Worm (Caenorhabditis elegans): ENCODE results near the gene H37A05.2.
A peak's percentile ranks its signal among the peaks of the same experiment; 100 is the strongest.

H37A05.2 gene

ce11 chrV:13660115-13660514, 26.1 kb upstream of the H37A05.2 start:
- TF ChIP-seq ceh-82 (tag; optimal IDR thresholded peaks at IDR 0.05) (no peak), elt-3 (tag; optimal IDR thresholded peaks at IDR 0.05) (no peak), fos-1 (tag; optimal IDR thresholded peaks at IDR 0.05) (no peak), ztf-11 (tag; optimal IDR thresholded peaks at IDR 0.05) (no peak), C34F6.9 (tag; optimal IDR thresholded peaks at IDR 0.05) (no peak), nhr-21 (tag; optimal IDR thresholded peaks at IDR 0.05) (no peak), nhr-12 (tag; optimal IDR thresholded peaks at IDR 0.05) (no peak), nhr-23 (tag; optimal IDR thresholded peaks at IDR 0.05) (no peak), crh-2 (tag; optimal IDR thresholded peaks at IDR 0.05) (no peak), nhr-237 (tag; optimal IDR thresholded peaks at IDR 0.05) (no peak), unc-55 (GFP tag; optimal IDR thresholded peaks at IDR 0.05) (no peak), aly-2 (tag; optimal IDR thresholded peaks at IDR 0.05) (no peak), blmp-1 (tag; optimal IDR thresholded peaks at IDR 0.05; ENCODE audit: insufficient read depth) (no peak), peb-1 (tag; optimal IDR thresholded peaks at IDR 0.05) (no peak), lsy-2 (tag; optimal IDR thresholded peaks at IDR 0.05) (no peak), ama-1 (optimal IDR thresholded peaks at IDR 0.05) (no peak), lin-39 (tag; optimal IDR thresholded peaks at IDR 0.05) (no peak)

DNA sequence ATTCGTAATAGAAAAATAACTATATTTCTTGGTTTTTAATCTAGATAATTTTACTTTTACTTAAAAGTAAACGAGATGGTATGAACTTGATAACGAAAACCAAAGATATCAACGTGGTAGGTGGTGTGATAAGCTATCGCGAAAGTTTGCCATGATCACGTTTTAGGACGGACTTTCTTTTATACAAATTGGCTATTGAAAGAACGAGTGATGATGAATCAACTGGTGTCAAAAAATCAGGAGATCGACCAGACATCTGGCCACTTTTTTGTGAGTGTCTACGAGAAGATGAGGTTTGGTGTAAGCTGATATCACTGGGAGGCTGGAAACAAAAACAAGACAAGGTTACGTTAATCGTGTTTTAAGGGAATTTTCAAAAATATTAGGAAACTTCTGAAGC, 25.2 kb upstream of the H37A05.2 start:
- TF ChIP-seq crh-2 (tag; optimal IDR thresholded peaks at IDR 0.05) (peak; percentile 45), sma-9 (GFP tag; optimal IDR thresholded peaks at IDR 0.05) (peak; percentile 82), sma-9 (tag; optimal IDR thresholded peaks at IDR 0.05) (no peak), nhr-11 (tag; optimal IDR thresholded peaks at IDR 0.05) (no peak), blmp-1 (tag; optimal IDR thresholded peaks at IDR 0.05; ENCODE audit: insufficient read depth) (peak; percentile 87), gmeb-1 (tag; optimal IDR thresholded peaks at IDR 0.05) (no peak), fos-1 (tag; optimal IDR thresholded peaks at IDR 0.05) (peak; percentile 48)

DNA sequence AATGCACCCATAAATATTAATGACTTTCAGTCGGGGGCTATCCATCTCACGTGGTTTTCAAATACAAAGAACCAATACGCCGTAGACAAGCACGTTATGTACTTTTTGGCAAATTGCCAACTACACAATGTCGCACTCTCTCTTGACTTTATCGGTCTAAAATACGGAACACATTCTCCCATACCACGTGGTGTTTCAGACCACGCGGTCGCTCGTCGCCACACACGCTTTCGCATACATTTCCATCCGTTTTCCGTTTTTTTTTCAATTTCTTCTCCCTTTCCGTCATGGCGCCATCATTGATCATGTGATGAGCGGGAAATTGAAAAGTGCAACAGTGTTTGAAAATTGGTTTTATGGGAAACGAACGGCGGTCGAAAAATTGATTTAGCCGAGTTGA, 24.5 kb upstream of the H37A05.2 start:
- TF ChIP-seq nhr-12 (tag; optimal IDR thresholded peaks at IDR 0.05): no peak
- TF ChIP-seq zag-1 (tag; optimal IDR thresholded peaks at IDR 0.05): no peak
- TF ChIP-seq aly-2 (tag; optimal IDR thresholded peaks at IDR 0.05): no peak
- no peak for TF ChIP-seq unc-39 (tag; optimal IDR thresholded peaks at IDR 0.05)
- no peak for TF ChIP-seq ztf-11 (tag; optimal IDR thresholded peaks at IDR 0.05)
- TF ChIP-seq nhr-6 (tag; optimal IDR thresholded peaks at IDR 0.05): no peak
- TF ChIP-seq ztf-4 (tag; optimal IDR thresholded peaks at IDR 0.05): peak; percentile 89
- peak; percentile 52 for TF ChIP-seq lin-11 (tag; optimal IDR thresholded peaks at IDR 0.05)
- peak; percentile 63 for TF ChIP-seq fos-1 (tag; optimal IDR thresholded peaks at IDR 0.05)
- TF ChIP-seq R02D3.7 (tag; optimal IDR thresholded peaks at IDR 0.05): no peak
- TF ChIP-seq sma-3 (GFP tag; optimal IDR thresholded peaks at IDR 0.05): peak; percentile 97
- no peak for TF ChIP-seq elt-3 (tag; optimal IDR thresholded peaks at IDR 0.05)
- TF ChIP-seq ZK546.5 (tag; optimal IDR thresholded peaks at IDR 0.05): no peak
- no peak for TF ChIP-seq ceh-82 (tag; optimal IDR thresholded peaks at IDR 0.05)
- TF ChIP-seq mbf-1 (tag; optimal IDR thresholded peaks at IDR 0.05): no peak
- no peak for TF ChIP-seq dmd-4 (tag; optimal IDR thresholded peaks at IDR 0.05)
- peak; percentile 99 for TF ChIP-seq sma-9 (GFP tag; optimal IDR thresholded peaks at IDR 0.05)
- peak; percentile 55 for TF ChIP-seq sma-9 (tag; optimal IDR thresholded peaks at IDR 0.05)
- TF ChIP-seq ama-1 (optimal IDR thresholded peaks at IDR 0.05): peak; percentile 40
- TF ChIP-seq nhr-237 (tag; optimal IDR thresholded peaks at IDR 0.05): no peak
- TF ChIP-seq C34F6.9 (tag; optimal IDR thresholded peaks at IDR 0.05): peak; percentile 91
- peak; percentile 49 for TF ChIP-seq unc-62 (GFP tag; optimal IDR thresholded peaks at IDR 0.05)
- no peak for TF ChIP-seq peb-1 (tag; optimal IDR thresholded peaks at IDR 0.05)
- peak; percentile 91 to 94 for TF ChIP-seq mdl-1 (tag; optimal IDR thresholded peaks at IDR 0.05)
- TF ChIP-seq unc-55 (GFP tag; optimal IDR thresholded peaks at IDR 0.05): peak; percentile 49
- TF ChIP-seq nhr-11 (tag; optimal IDR thresholded peaks at IDR 0.05): no peak
- no peak for TF ChIP-seq nhr-77 (tag; optimal IDR thresholded peaks at IDR 0.05)
- TF ChIP-seq skn-1 (tag; optimal IDR thresholded peaks at IDR 0.05): peak; percentile 49
- peak; percentile 59 for TF ChIP-seq snpc-4 (tag; optimal IDR thresholded peaks at IDR 0.05)
- peak; percentile 95 for TF ChIP-seq F13H6.1 (tag; optimal IDR thresholded peaks at IDR 0.05)
- no peak for TF ChIP-seq alr-1 (tag; optimal IDR thresholded peaks at IDR 0.05)
- TF ChIP-seq elt-1 (tag; optimal IDR thresholded peaks at IDR 0.05): no peak
- TF ChIP-seq nhr-23 (tag; optimal IDR thresholded peaks at IDR 0.05): no peak
- peak; percentile 93 for TF ChIP-seq crh-2 (tag; optimal IDR thresholded peaks at IDR 0.05)
- TF ChIP-seq mab-5 (tag; optimal IDR thresholded peaks at IDR 0.05): peak; percentile 29
- peak; percentile 94 for TF ChIP-seq egl-27 (tag; optimal IDR thresholded peaks at IDR 0.05)
- TF ChIP-seq ceh-16 (tag; optimal IDR thresholded peaks at IDR 0.05): peak; percentile 50
- TF ChIP-seq nhr-10 (tag; optimal IDR thresholded peaks at IDR 0.05): no peak
- no peak for TF ChIP-seq ztf-1 (GFP tag; conservative IDR thresholded peaks at IDR 0.05)
- TF ChIP-seq gmeb-1 (tag; optimal IDR thresholded peaks at IDR 0.05): peak; percentile 71
- TF ChIP-seq nhr-25 (tag; optimal IDR thresholded peaks at IDR 0.05): peak; percentile 92
- TF ChIP-seq nhr-21 (tag; optimal IDR thresholded peaks at IDR 0.05): peak; percentile 97
- peak; percentile 71 for TF ChIP-seq Y55F3AM.14 (GFP tag; optimal IDR thresholded peaks at IDR 0.05)
- TF ChIP-seq sem-4 (tag; optimal IDR thresholded peaks at IDR 0.05): peak; percentile 94
- peak in 1 of 2 experiments; percentile 86 for TF ChIP-seq lsy-2 (tag; optimal IDR thresholded peaks at IDR 0.05)
- peak; percentile 97 for TF ChIP-seq blmp-1 (tag; optimal IDR thresholded peaks at IDR 0.05; ENCODE audit: insufficient read depth)
- TF ChIP-seq nhr-129 (tag; optimal IDR thresholded peaks at IDR 0.05): peak; percentile 93
